Fruit fly (Drosophila melanogaster): ENCODE data around the gene tll.

tll gene

dm6 chr3R:30812401-30813207, 39.5 kb upstream of the tll start (continued):
- TF ChIP-seq CG4820 (GFP tag; optimal IDR thresholded peaks at IDR 0.05) (peak; percentile 43), CG12391 (tag; optimal IDR thresholded peaks at IDR 0.05) (peak; percentile 67), CG17829 (tag; optimal IDR thresholded peaks at IDR 0.05) (no peak), maf-S (GFP tag; optimal IDR thresholded peaks at IDR 0.05) (no peak), CG8290 (GFP tag; optimal IDR thresholded peaks at IDR 0.05) (no peak), CG8290 (tag; optimal IDR thresholded peaks at IDR 0.05) (peak in 1 of 2 experiments; percentile 33), caup (GFP tag; optimal IDR thresholded peaks at IDR 0.05; ENCODE audit: severe bottlenecking) (no peak), CG11560 (tag; IDR thresholded peaks at IDR 0.05) (no peak), Sry-δ (GFP tag; optimal IDR thresholded peaks at IDR 0.05) (no peak), Bgb (GFP tag; IDR thresholded peaks at IDR 0.05; ENCODE audit: partially characterized antibody) (no peak), CG8765 (GFP tag; IDR thresholded peaks at IDR 0.05) (no peak), CG12104 (GFP tag; optimal IDR thresholded peaks at IDR 0.05) (no peak), Hr39 (optimal IDR thresholded peaks at IDR 0.05) (no peak), CG3065 (GFP tag; optimal IDR thresholded peaks at IDR 0.05) (no peak), tna (GFP tag; IDR thresholded peaks at IDR 0.05; ENCODE audit: partially characterized antibody) (no peak), esg (GFP tag; conservative IDR thresholded peaks at IDR 0.05) (peak; percentile 36), CG10209 (GFP tag; optimal IDR thresholded peaks at IDR 0.05) (peak; percentile 41), CG3847 (GFP tag; IDR thresholded peaks at IDR 0.05) (peak; percentile 40; the same call in 1 of the 2 replicates), Hmx (GFP tag; optimal IDR thresholded peaks at IDR 0.05) (no peak), Hr51 (GFP tag; optimal IDR thresholded peaks at IDR 0.05) (peak in 1 of 2 experiments; percentile 78), CG12236 (GFP tag; optimal IDR thresholded peaks at IDR 0.05) (no peak), Ptx1 (GFP tag; IDR thresholded peaks at IDR 0.05) (no peak), Nf-YB (GFP tag; optimal IDR thresholded peaks at IDR 0.05) (no peak), Spps (tag; optimal IDR thresholded peaks at IDR 0.05) (no peak), slou (GFP tag; optimal IDR thresholded peaks at IDR 0.05) (no peak), CG12299 (tag; optimal IDR thresholded peaks at IDR 0.05) (no peak), Eip74EF (GFP tag; optimal IDR thresholded peaks at IDR 0.05) (peak in 1 of 2 experiments; percentile 24), CG9932 (GFP tag; IDR thresholded peaks at IDR 0.05) (peak; percentile 24; the same call in 1 of the 2 replicates), Med (GFP tag) (peak; percentile 75), en (GFP tag; optimal IDR thresholded peaks at IDR 0.05) (no peak), ranshi (GFP tag; IDR thresholded peaks at IDR 0.05) (peak; percentile 51; the same call in 1 of the 2 replicates), CG2120 (GFP tag; optimal IDR thresholded peaks at IDR 0.05) (peak; percentile 51), BtbVII (GFP tag; optimal IDR thresholded peaks at IDR 0.05) (no peak), CG15696 (tag; optimal IDR thresholded peaks at IDR 0.05) (no peak), MTF-1 (GFP tag; optimal IDR thresholded peaks at IDR 0.05; ENCODE audit: borderline replicate concordance) (no peak), CG2199 (GFP tag; IDR thresholded peaks at IDR 0.05) (no peak), Jarid2 (GFP tag; optimal IDR thresholded peaks at IDR 0.05) (no peak), Dad (GFP tag; optimal IDR thresholded peaks at IDR 0.05) (no peak), CG17612 (GFP tag; IDR thresholded peaks at IDR 0.05) (no peak), sc (optimal IDR thresholded peaks at IDR 0.05) (no peak), sc (GFP tag; optimal IDR thresholded peaks at IDR 0.05) (peak; percentile 12), mld (GFP tag; IDR thresholded peaks at IDR 0.05; ENCODE audit: partially characterized antibody) (no peak), CG11504 (tag; optimal IDR thresholded peaks at IDR 0.05) (peak; percentile 72), CG17361 (GFP tag; IDR thresholded peaks at IDR 0.05) (no peak), ci (GFP tag; IDR thresholded peaks at IDR 0.05) (peak; percentile 73), dysf (GFP tag; IDR thresholded peaks at IDR 0.05) (0 out of 3 replicates have a peak, but pooled peaks have one; percentile 8), exex (tag; optimal IDR thresholded peaks at IDR 0.05) (peak; percentile 45), H2.0 (GFP tag; IDR thresholded peaks at IDR 0.05) (peak; percentile 35; the same call in 1 of the 2 replicates), Trl (optimal IDR thresholded peaks at IDR 0.05) (no peak), Trl (GFP tag; optimal IDR thresholded peaks at IDR 0.05) (no peak)
